Worm (Caenorhabditis elegans): ENCODE data around the gene lact-8.
A peak's percentile ranks its signal among the peaks of the same experiment; 100 is the strongest.

lact-8 gene

ce11 chrV:11124922-11125321, 31.5 kb upstream of the lact-8 start, which contains the start of gene C06H2.2:
C06H2.2 (plus strand) TSS chrV:11125222.
- TF ChIP-seq ceh-31 (tag; optimal IDR thresholded peaks at IDR 0.05) = no peak
- no peak for TF ChIP-seq unc-55 (GFP tag; optimal IDR thresholded peaks at IDR 0.05)
- no peak for TF ChIP-seq pax-1 (tag; optimal IDR thresholded peaks at IDR 0.05)
- TF ChIP-seq ceh-24 (tag; optimal IDR thresholded peaks at IDR 0.05) = no peak
- TF ChIP-seq ceh-45 (GFP tag; IDR thresholded peaks at IDR 0.05) = no peak
- no peak for TF ChIP-seq T23F11.4 (GFP tag; optimal IDR thresholded peaks at IDR 0.05)
- TF ChIP-seq ceh-2 (tag; optimal IDR thresholded peaks at IDR 0.05) = no peak
- TF ChIP-seq unc-86 (tag; optimal IDR thresholded peaks at IDR 0.05) = no peak
- no peak for TF ChIP-seq nhr-11 (tag; optimal IDR thresholded peaks at IDR 0.05)
- no peak for TF ChIP-seq ahr-1 (tag; optimal IDR thresholded peaks at IDR 0.05)
- TF ChIP-seq pha-4 (tag; optimal IDR thresholded peaks at IDR 0.05) = no peak
- TF ChIP-seq Y22D7AL.16 (tag; optimal IDR thresholded peaks at IDR 0.05) = no peak
- no peak for TF ChIP-seq K09A11.1 (tag; optimal IDR thresholded peaks at IDR 0.05; ENCODE audit: insufficient read depth)
- TF ChIP-seq eyg-1 (tag; optimal IDR thresholded peaks at IDR 0.05) = no peak
- TF ChIP-seq hlh-6 (tag; optimal IDR thresholded peaks at IDR 0.05) = no peak
- TF ChIP-seq hlh-30 (tag; optimal IDR thresholded peaks at IDR 0.05; ENCODE audit: insufficient read depth) = no peak

- TF ChIP-seq hlh-30 (tag; optimal IDR thresholded peaks at IDR 0.05; ENCODE audit: insufficient read depth) (peak; percentile 16), elt-2 (tag; optimal IDR thresholded peaks at IDR 0.05) (peak; percentile 60), ceh-6 (GFP tag; optimal IDR thresholded peaks at IDR 0.05) (no peak), unc-42 (tag; optimal IDR thresholded peaks at IDR 0.05) (peak; percentile 25), syd-9 (tag; optimal IDR thresholded peaks at IDR 0.05) (no peak), nfya-1 (tag; optimal IDR thresholded peaks at IDR 0.05) (peak; percentile 39), ceh-19 (GFP tag; optimal IDR thresholded peaks at IDR 0.05) (no peak), ahr-1 (tag; optimal IDR thresholded peaks at IDR 0.05) (peak; percentile 23), rnt-1 (tag; optimal IDR thresholded peaks at IDR 0.05) (peak; percentile 74), tbx-7 (tag; optimal IDR thresholded peaks at IDR 0.05) (peak; percentile 80), K02D7.2 (tag; optimal IDR thresholded peaks at IDR 0.05) (no peak), tbx-2 (tag; optimal IDR thresholded peaks at IDR 0.05) (peak; percentile 87), ceh-2 (tag; optimal IDR thresholded peaks at IDR 0.05) (peak; percentile 89), ets-4 (tag; optimal IDR thresholded peaks at IDR 0.05) (peak; percentile 88), fax-1 (tag; optimal IDR thresholded peaks at IDR 0.05) (peak; percentile 9), C08G9.2 (tag; optimal IDR thresholded peaks at IDR 0.05) (peak; percentile 92), ceh-31 (tag; optimal IDR thresholded peaks at IDR 0.05) (peak; percentile 97), ref-2 (tag; optimal IDR thresholded peaks at IDR 0.05) (peak; percentile 78), zip-5 (tag; optimal IDR thresholded peaks at IDR 0.05) (peak; percentile 74), hlh-8 (tag; optimal IDR thresholded peaks at IDR 0.05) (peak; percentile 80), pqm-1 (tag; optimal IDR thresholded peaks at IDR 0.05) (peak; percentile 8), lim-6 (tag; optimal IDR thresholded peaks at IDR 0.05) (peak; percentile 71), F13H6.1 (tag; optimal IDR thresholded peaks at IDR 0.05) (peak; percentile 50), mec-3 (tag; optimal IDR thresholded peaks at IDR 0.05; ENCODE audit: borderline replicate concordance) (peak; percentile 77), fkh-6 (tag; optimal IDR thresholded peaks at IDR 0.05) (peak; percentile 68), ceh-18 (tag; optimal IDR thresholded peaks at IDR 0.05) (peak; percentile 45), ceh-22 (tag; optimal IDR thresholded peaks at IDR 0.05) (no peak), nhr-11 (tag; optimal IDR thresholded peaks at IDR 0.05) (no peak), ceh-14 (tag; optimal IDR thresholded peaks at IDR 0.05) (no peak), npax-4 (tag; optimal IDR thresholded peaks at IDR 0.05) (no peak), ceh-34 (tag; optimal IDR thresholded peaks at IDR 0.05) (peak; percentile 37)
Measured at ce11 chrV:11123817-11124337, 30.5 kb upstream of the lact-8 start, which contains the start of the genes atp-5 and lmtr-3. atp-5 (minus strand) TSS chrV:11123867. lmtr-3 (plus strand) TSS chrV:11124186.
